Worm (Caenorhabditis elegans): ENCODE results near the gene W08F4.3.

ce11 chrII:584321-584848 lies 4.0 kb downstream of the W08F4.3 start, which contains the start of the genes W08F4.12 and W08F4.13:
- no peak for TF ChIP-seq ref-1 (GFP tag; conservative IDR thresholded peaks at IDR 0.05)
- TF ChIP-seq tab-1 (GFP tag; IDR thresholded peaks at IDR 0.05) = no peak
- no peak for TF ChIP-seq cog-1 (tag; optimal IDR thresholded peaks at IDR 0.05)
- no peak for TF ChIP-seq T22C8.4 (GFP tag; IDR thresholded peaks at IDR 0.05)
- TF ChIP-seq ztf-23 (GFP tag; IDR thresholded peaks at IDR 0.05) = no peak
